Fruit fly (Drosophila melanogaster) S2 (cell line): ENCODE results near the gene CG13144.

Experiments used
- CG8478 ChIP-seq: fragments of >200 bp; optimal IDR thresholded peaks from 2 replicates; lab custom pipeline; 2018
- CTCF ChIP-seq, 2 experiments: fragments of >200 bp; optimal IDR thresholded peaks; 2 replicates each; lab custom pipeline; 2018

DNA sequence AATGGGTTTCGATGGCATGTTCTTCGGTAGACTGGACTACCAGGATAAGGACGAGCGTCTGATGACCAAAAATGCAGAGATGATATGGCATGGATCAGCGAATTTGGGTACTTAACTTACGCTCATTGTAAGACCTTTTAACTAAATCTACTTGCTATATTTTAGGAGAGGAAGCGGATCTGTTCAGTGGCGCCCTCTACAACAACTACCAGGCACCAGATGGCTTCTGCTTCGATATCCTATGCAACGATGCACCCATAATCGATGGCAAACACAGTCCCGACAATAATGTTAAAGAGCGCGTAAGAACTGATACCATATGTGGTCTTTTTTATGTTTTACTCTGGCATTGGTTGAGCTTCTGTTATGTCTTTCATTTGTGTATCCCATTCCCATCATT is 32.3 kb downstream of the CG13144 start:
- TF ChIP-seq CG8478 (lab: Kevin White, UChicago): no peak
- TF ChIP-seq CTCF (optimal IDR thresholded peaks at IDR 0.05; lab: Kevin White, UChicago): peak; percentile 81 to 83
